Worm (Caenorhabditis elegans) whole organism, L4 larva: ENCODE results near the gene Y39A3B.1.

ENCODE experiments used
- F49E8.2 ChIP-seq: sonication (generic microtip); optimal IDR thresholded peaks from 2 replicates; lab custom pipeline; 2016; ENCODE audit warnings: missing compliant biosample characterization, mild to moderate bottlenecking, missing genetic modification characterization, borderline replicate concordance
- Y75B8A.6 ChIP-seq: fragments of 200-800 bp; sonication (Bioruptor generic); IDR thresholded peaks from 2 replicates; pipeline ENCODE4 v1.3.6; 2022; ENCODE audit warnings: missing genetic modification reagents, missing genetic modification characterization, missing compliant biosample characterization
- aha-1 ChIP-seq: fragments of 150-350 bp; peaks from one replicate; lab custom pipeline; 2014; ENCODE audit warnings: missing biosample characterization, missing genetic modification characterization
- arid-1 ChIP-seq: fragments of 200-800 bp; sonication (Bioruptor generic); conservative IDR thresholded peaks from 2 replicates; pipeline ENCODE4 v1.3.6; 2022; ENCODE audit warnings: missing genetic modification reagents, missing genetic modification characterization, missing compliant biosample characterization
- ceh-62 ChIP-seq: sonication (generic microtip); optimal IDR thresholded peaks from 2 replicates; lab custom pipeline; 2017; ENCODE audit warnings: missing biosample characterization, missing genetic modification characterization
- ctbp-1 ChIP-seq: fragments of 200-800 bp; sonication (Bioruptor generic); IDR thresholded peaks from 2 replicates; pipeline ENCODE4 v1.3.6; 2022; ENCODE audit warnings: missing genetic modification reagents, missing genetic modification characterization, missing compliant biosample characterization
- dmd-6 ChIP-seq: fragments of 200-800 bp; sonication (Bioruptor generic); IDR thresholded peaks from 2 replicates; pipeline ENCODE4 v1.3.6; 2022; ENCODE audit warnings: missing genetic modification reagents, missing genetic modification characterization, missing compliant biosample characterization
- dve-1 ChIP-seq: sonication (generic microtip); optimal IDR thresholded peaks from 2 replicates; lab custom pipeline; 2017; ENCODE audit warnings: antibody characterized with exemption, mild to moderate bottlenecking, missing genetic modification characterization, missing compliant biosample characterization; ENCODE audit not compliant: insufficient read depth
- gei-8 ChIP-seq: fragments of 200-800 bp; sonication (Bioruptor generic); optimal IDR thresholded peaks from 2 replicates; lab custom pipeline; 2018; ENCODE audit warnings: mild to moderate bottlenecking, missing genetic modification characterization, missing compliant biosample characterization
- hmg-1.1 ChIP-seq: fragments of 200-800 bp; sonication (Bioruptor generic); IDR thresholded peaks from 2 replicates; pipeline ENCODE4 v1.3.6; 2022; ENCODE audit warnings: missing genetic modification reagents, missing genetic modification characterization, missing compliant biosample characterization
- jun-1 ChIP-seq: fragments of 150-350 bp; optimal IDR thresholded peaks from 2 replicates; lab custom pipeline; 2014; ENCODE audit warnings: missing biosample characterization, missing genetic modification reagents, missing genetic modification characterization
- lin-38 ChIP-seq: fragments of 200-800 bp; sonication (Bioruptor generic); IDR thresholded peaks from 2 replicates; pipeline ENCODE4 v1.3.6; 2022; ENCODE audit warnings: missing genetic modification reagents, missing genetic modification characterization, missing compliant biosample characterization
- lin-39 ChIP-seq: fragments of 150-350 bp; optimal IDR thresholded peaks from 2 replicates; lab custom pipeline; 2014; ENCODE audit warnings: missing biosample characterization, missing genetic modification reagents, missing genetic modification characterization
- mxl-2 ChIP-seq: fragments of 200-800 bp; sonication (Bioruptor generic); conservative IDR thresholded peaks from 2 replicates; pipeline ENCODE4 v1.3.6; 2022; ENCODE audit warnings: missing genetic modification reagents, missing genetic modification characterization, missing compliant biosample characterization
- mxl-3 ChIP-seq: fragments of 200-800 bp; sonication (Bioruptor generic); optimal IDR thresholded peaks from 2 replicates; lab custom pipeline; 2018; ENCODE audit warnings: mild to moderate bottlenecking, missing genetic modification characterization, missing compliant biosample characterization
- nhr-237 ChIP-seq: sonication (generic microtip); optimal IDR thresholded peaks from 2 replicates; lab custom pipeline; 2017; ENCODE audit warnings: missing biosample characterization, missing genetic modification characterization
- nhr-28 ChIP-seq: fragments of 150-350 bp; optimal IDR thresholded peaks from 2 replicates; lab custom pipeline; 2014; ENCODE audit warnings: missing biosample characterization, missing genetic modification characterization
- nhr-42 ChIP-seq: fragments of 200-800 bp; sonication (Bioruptor generic); IDR thresholded peaks from 2 replicates; pipeline ENCODE4 v1.3.6; 2022; ENCODE audit warnings: missing genetic modification characterization, missing compliant biosample characterization
- pha-4 ChIP-seq, 2 experiments: fragments of 150-350 bp in 1 of 2; fragments of 200-800 bp in 1 of 2; sonication (Bioruptor generic) in 1 of 2; IDR thresholded peaks in 1 of 2; optimal IDR thresholded peaks in 1 of 2; 2 replicates each; pipeline versions ENCODE4 v1.3.6 to Lab custom; 2014 to 2022; ENCODE audit warnings: missing genetic modification characterization in 2 of 2, missing genetic modification reagents in 2 of 2, missing biosample characterization in 1 of 2, missing compliant biosample characterization in 1 of 2
- pqm-1 ChIP-seq: sonication (generic microtip); optimal IDR thresholded peaks from 2 replicates; lab custom pipeline; 2017; ENCODE audit warnings: missing biosample characterization, missing genetic modification characterization
- saeg-2 ChIP-seq: fragments of 200-800 bp; sonication (Bioruptor generic); IDR thresholded peaks from 2 replicates; pipeline ENCODE4 v1.3.6; 2022; ENCODE audit warnings: missing genetic modification reagents, missing genetic modification characterization, missing compliant biosample characterization
- snpc-1.2 ChIP-seq: fragments of 200-800 bp; sonication (Bioruptor generic); IDR thresholded peaks from 2 replicates; pipeline ENCODE4 v1.3.6; 2022; ENCODE audit warnings: missing genetic modification reagents, missing genetic modification characterization, missing compliant biosample characterization
- spr-1 ChIP-seq: sonication (generic microtip); optimal IDR thresholded peaks from 2 replicates; lab custom pipeline; 2016; ENCODE audit warnings: mild to moderate bottlenecking, missing genetic modification characterization, missing compliant biosample characterization
- unc-130 ChIP-seq: sonication (generic microtip); optimal IDR thresholded peaks from 2 replicates; lab custom pipeline; 2016; ENCODE audit warnings: missing genetic modification reagents, missing genetic modification characterization, missing compliant biosample characterization
- unc-62 ChIP-seq, 3 experiments: fragments of 150-350 bp in 1 of 3; sonication (generic microtip); optimal IDR thresholded peaks in 2 of 3; peaks in 1 of 3; 1 replicate in 1 of 3; 2 replicates in 2 of 3; lab custom pipeline; 2014 to 2017; ENCODE audit warnings: missing biosample characterization in 3 of 3, missing genetic modification characterization in 3 of 3, missing genetic modification reagents in 3 of 3, missing genotype in 1 of 3
- zip-11 ChIP-seq: fragments of 200-800 bp; sonication (Bioruptor generic); IDR thresholded peaks from 2 replicates; pipeline ENCODE4 v1.3.6; 2022; ENCODE audit warnings: missing genetic modification characterization, missing compliant biosample characterization
- ztf-7 ChIP-seq: fragments of 150-350 bp; optimal IDR thresholded peaks from 2 replicates; lab custom pipeline; 2014; ENCODE audit warnings: missing biosample characterization, missing genetic modification characterization

Y39A3B.1 gene

DNA sequence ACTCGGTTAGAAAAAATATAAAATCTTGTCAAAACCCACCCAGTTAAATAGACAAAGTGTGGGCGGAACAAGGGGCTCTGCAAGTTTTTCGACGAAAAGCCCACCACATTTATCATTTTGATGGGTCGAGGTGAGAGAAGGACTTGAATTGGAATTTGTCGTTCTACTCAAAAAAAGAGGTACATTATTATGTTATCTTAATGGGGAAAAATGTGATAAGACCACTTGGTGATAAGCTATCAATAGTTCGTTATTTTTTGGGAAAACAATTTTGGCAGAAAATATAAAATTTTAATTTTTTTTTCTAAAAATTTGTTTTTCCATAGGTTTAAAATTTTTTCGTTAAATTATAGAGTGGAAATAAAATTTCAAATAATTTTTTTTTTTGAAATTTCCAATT lies 44.0 kb downstream of the Y39A3B.1 start:
- TF ChIP-seq nhr-28, result peak; percentile 11
- peak in 1 of 2 experiments; percentile 80 for TF ChIP-seq unc-62 (GFP tag; optimal IDR thresholded peaks at IDR 0.05 in 1 of 2; lab: Kevin White, UChicago)
- no peak for TF ChIP-seq unc-62 (tag; optimal IDR thresholded peaks at IDR 0.05; lab: Kevin White, UChicago)
- peak; percentile 6 for TF ChIP-seq pqm-1 (tag; lab: Kevin White, UChicago)
- TF ChIP-seq zip-11, result no peak

DNA sequence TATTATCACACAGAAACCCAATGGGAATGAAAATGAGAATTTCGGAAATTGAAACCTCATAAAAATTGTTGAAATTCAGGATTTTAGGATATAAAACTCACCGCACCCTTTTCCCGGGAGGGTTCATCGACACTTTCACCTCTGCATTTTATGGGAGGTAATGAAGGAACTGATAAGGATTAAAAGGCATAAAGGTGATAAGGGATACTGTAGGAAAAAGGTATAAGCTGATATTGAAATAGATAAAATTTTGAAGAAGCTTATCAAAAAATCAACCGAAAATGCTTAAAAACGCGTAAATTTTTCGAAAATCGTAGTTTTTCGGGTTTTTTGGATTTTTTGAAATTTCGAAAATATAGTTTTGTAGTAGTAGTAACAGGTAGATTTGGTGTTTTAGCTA lies 44.7 kb downstream of the Y39A3B.1 start:
- TF ChIP-seq Y75B8A.6 (no peak), pqm-1 (tag; lab: Kevin White, UChicago) (peak; percentile 18)

ce11 chrIII:2053433-2053832 lies 47.6 kb downstream of the Y39A3B.1 start:
- TF ChIP-seq nhr-28, result peak; percentile 71
- TF ChIP-seq mxl-3 (GFP tag; lab: Kevin White, UChicago), result peak; percentile 21
- TF ChIP-seq F49E8.2 (tag; lab: Kevin White, UChicago), result no peak
- peak; percentile 22; the same call in 1 of the 2 replicates for TF ChIP-seq dmd-6 (GFP tag; lab: Robert Waterston, UW)
- TF ChIP-seq snpc-1.2, result no peak
- TF ChIP-seq unc-130 (GFP tag; lab: Kevin White, UChicago), result no peak
- TF ChIP-seq pqm-1 (tag; lab: Kevin White, UChicago), result peak; percentile 94
- no peak for TF ChIP-seq pha-4 (GFP tag; IDR thresholded peaks at IDR 0.05; lab: Robert Waterston, UW)
- no peak for TF ChIP-seq pha-4 (tag; optimal IDR thresholded peaks at IDR 0.05; lab: Kevin White, UChicago)
- TF ChIP-seq aha-1 (tag; lab: Kevin White, UChicago), result no peak
- TF ChIP-seq dve-1 (tag; lab: Kevin White, UChicago), result no peak
- no peak for TF ChIP-seq Y75B8A.6
- TF ChIP-seq spr-1 (tag; lab: Kevin White, UChicago), result no peak
- TF ChIP-seq ztf-7, result no peak

ce11 chrIII:2054084-2054483 lies 48.3 kb downstream of the Y39A3B.1 start, which contains the start of gene M01E10.3:
Gene M01E10.3, minus strand, starts transcription at chrIII:2054184.
- TF ChIP-seq jun-1 (no peak), ctbp-1 (GFP tag; lab: Robert Waterston, UW) (no peak), nhr-237 (tag; lab: Kevin White, UChicago) (no peak), hmg-1.1 (GFP tag; lab: Robert Waterston, UW) (no peak), lin-38 (GFP tag; lab: Robert Waterston, UW) (no peak), mxl-2 (GFP tag; lab: Robert Waterston, UW) (no peak)
- TF ChIP-seq, all 104 proteins: peak for 0

DNA sequence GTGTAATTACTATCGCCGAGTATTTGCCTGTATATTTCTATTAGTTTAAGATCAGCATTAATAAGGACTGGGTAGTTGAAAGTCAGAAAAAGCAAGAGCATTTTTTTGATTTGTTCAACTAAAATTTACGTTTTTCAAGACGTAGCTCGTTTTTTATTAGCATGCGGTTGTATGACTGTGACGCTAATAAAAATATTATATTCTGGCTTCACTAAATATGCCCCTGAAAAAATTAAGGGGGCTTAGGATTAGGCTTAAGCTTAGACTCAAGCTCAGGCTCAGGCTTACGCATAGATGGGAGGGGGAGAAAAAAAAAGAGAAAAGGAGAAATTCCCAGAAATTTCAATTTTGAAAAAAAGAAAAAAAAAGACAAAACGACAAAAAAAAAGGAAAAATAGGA lies 51.7 kb downstream of the Y39A3B.1 start, which contains the start of gene Y39A3A.2:
Gene Y39A3A.2 (minus strand): TSS at position 101 of the 400 bp plus-strand sequence.
- TF ChIP-seq saeg-2 (no peak), spr-1 (tag; lab: Kevin White, UChicago) (no peak), ceh-62 (tag; lab: Kevin White, UChicago) (no peak), mxl-2 (GFP tag; lab: Robert Waterston, UW) (no peak), gei-8 (GFP tag; lab: Kevin White, UChicago) (no peak), nhr-42 (no peak), lin-39 (tag; lab: Kevin White, UChicago) (no peak), arid-1 (no peak)
